Fruit fly (Drosophila melanogaster): ENCODE measurements around the gene CG43348.

CG43348 gene

dm6 chr2L:1172704-1173107 lies 26.5 kb upstream of the CG43348 start, which contains the start of the genes Charon and CG4887 (continued):
- TF ChIP-seq vnd (GFP tag; IDR thresholded peaks at IDR 0.05; ENCODE audit: partially characterized antibody) (peak; percentile 68), nmo (GFP tag; optimal IDR thresholded peaks at IDR 0.05) (peak; percentile 89), CG6854 (GFP tag; optimal IDR thresholded peaks at IDR 0.05) (peak; percentile 5), CG32532 (GFP tag; IDR thresholded peaks at IDR 0.05) (peak; percentile 82), lmd (GFP tag; IDR thresholded peaks at IDR 0.05) (peak; percentile 84), ftz-f1 (GFP tag; optimal IDR thresholded peaks at IDR 0.05) (peak; percentile 48), CG3163 (GFP tag; optimal IDR thresholded peaks at IDR 0.05) (peak; percentile 52), CG15514 (GFP tag; optimal IDR thresholded peaks at IDR 0.05) (peak; percentile 79), CG8478 (optimal IDR thresholded peaks at IDR 0.05) (no peak), CG17361 (GFP tag; IDR thresholded peaks at IDR 0.05) (no peak; the same call in 2 of the 3 replicates), CG9817 (tag; optimal IDR thresholded peaks at IDR 0.05) (peak; percentile 89), kah (GFP tag; optimal IDR thresholded peaks at IDR 0.05) (peak; percentile 54), unc-4 (GFP tag; IDR thresholded peaks at IDR 0.05; ENCODE audit: partially characterized antibody) (peak; percentile 79), CG32767 (GFP tag; IDR thresholded peaks at IDR 0.05) (peak; percentile 49; the same call in 1 of the 2 replicates), Hand (GFP tag; optimal IDR thresholded peaks at IDR 0.05) (peak; percentile 37), D (optimal IDR thresholded peaks at IDR 0.05) (no peak), D (GFP tag; optimal IDR thresholded peaks at IDR 0.05) (no peak), CG9437 (GFP tag; optimal IDR thresholded peaks at IDR 0.05) (peak; percentile 67), CG2712 (tag; optimal IDR thresholded peaks at IDR 0.05) (peak; percentile 83), schlank (tag; optimal IDR thresholded peaks at IDR 0.05) (peak; percentile 46), crp (GFP tag; optimal IDR thresholded peaks at IDR 0.05) (peak in 1 of 2 experiments; percentile 52), tgo (GFP tag; IDR thresholded peaks at IDR 0.05) (peak; percentile 84), D19B (GFP tag; optimal IDR thresholded peaks at IDR 0.05) (no peak), mld (GFP tag; IDR thresholded peaks at IDR 0.05; ENCODE audit: partially characterized antibody) (no peak), B-H2 (GFP tag; optimal IDR thresholded peaks at IDR 0.05) (peak; percentile 89), CG7357 (GFP tag; IDR thresholded peaks at IDR 0.05) (peak; percentile 57; the same call in 2 of the 3 replicates), ap (GFP tag; IDR thresholded peaks at IDR 0.05) (peak; percentile 51), zen (tag; optimal IDR thresholded peaks at IDR 0.05) (peak; percentile 68), cad (GFP tag; optimal IDR thresholded peaks at IDR 0.05) (no peak), Chrac-16 (GFP tag; optimal IDR thresholded peaks at IDR 0.05) (peak; percentile 89), dmrt99B (tag; optimal IDR thresholded peaks at IDR 0.05) (no peak), pnt (GFP tag; optimal IDR thresholded peaks at IDR 0.05) (peak; percentile 80), CHES-1-like (GFP tag; optimal IDR thresholded peaks at IDR 0.05) (peak; percentile 91), odd (GFP tag; optimal IDR thresholded peaks at IDR 0.05) (no peak), CG10959 (GFP tag; IDR thresholded peaks at IDR 0.05) (peak; percentile 73), MESR4 (GFP tag; optimal IDR thresholded peaks at IDR 0.05) (no peak), CG14667 (GFP tag; IDR thresholded peaks at IDR 0.05) (peak; percentile 68), CG32772 (GFP tag; IDR thresholded peaks at IDR 0.05) (peak; percentile 89), Dll (GFP tag; IDR thresholded peaks at IDR 0.05; ENCODE audit: partially characterized antibody) (peak; percentile 85), Oli (tag; optimal IDR thresholded peaks at IDR 0.05) (no peak), bbx (GFP tag; IDR thresholded peaks at IDR 0.05; ENCODE audit: partially characterized antibody) (peak; percentile 28; the same call in 1 of the 2 replicates), CG4854 (GFP tag; optimal IDR thresholded peaks at IDR 0.05) (peak; percentile 74), az2 (GFP tag; optimal IDR thresholded peaks at IDR 0.05) (peak; percentile 81), crol (GFP tag; IDR thresholded peaks at IDR 0.05) (no peak), Dbx (GFP tag; IDR thresholded peaks at IDR 0.05) (peak; percentile 89), CG3726 (GFP tag; IDR thresholded peaks at IDR 0.05) (no peak; the same call in 1 of the 3 replicates), da (GFP tag; optimal IDR thresholded peaks at IDR 0.05) (peak; percentile 40), CG6791 (GFP tag; IDR thresholded peaks at IDR 0.05; ENCODE audit: partially characterized antibody) (0 out of 3 replicates have a peak, but pooled peaks have one; percentile 37), Fer2 (tag; optimal IDR thresholded peaks at IDR 0.05) (peak; percentile 79), Max (GFP tag; optimal IDR thresholded peaks at IDR 0.05) (peak; percentile 88), grn (GFP tag; optimal IDR thresholded peaks at IDR 0.05) (no peak)

Measured in whole organism, embryonic.